Fruit fly (Drosophila melanogaster) whole organism, larva: Measurements from ENCODE around the gene tsg.

ENCODE experiments used
- noc ChIP-seq: fragments of 200-800 bp; sonication (Bioruptor generic); optimal IDR thresholded peaks from 3 replicates; lab custom pipeline; 2019; ENCODE audit warnings: missing biosample characterization, mild to moderate bottlenecking, missing genetic modification characterization, moderate library complexity

Gene tsg

dm6 chrX:12007593-12007992 is 18.8 kb upstream of the tsg start:
- TF ChIP-seq noc (tag; lab: Kevin White, UChicago) = no peak

dm6 chrX:12006678-12007441 is 18.1 kb upstream of the tsg start, which contains the start of gene CG1806:
Gene CG1806 (plus strand): TSS chrX:12007176.
- no peak for TF ChIP-seq noc (tag; lab: Kevin White, UChicago)

dm6 chrX:12004395-12004768 is 15.6 kb upstream of the tsg start:
- TF ChIP-seq noc (tag; lab: Kevin White, UChicago) = peak; percentile 12

- TF ChIP-seq noc (tag; lab: Kevin White, UChicago) = peak; percentile 42
Measured at dm6 chrX:12003437-12004394, 15.0 kb upstream of the tsg start, which contains the start of gene fw. Gene fw (minus strand): TSS chrX:12003914.

dm6 chrX:12001005-12001404 is 12.3 kb upstream of the tsg start:
- no peak for TF ChIP-seq noc (tag; lab: Kevin White, UChicago)

dm6 chrX:11999974-12000618 is 11.3 kb upstream of the tsg start:
- no peak for TF ChIP-seq noc (tag; lab: Kevin White, UChicago)

- TF ChIP-seq noc (tag; lab: Kevin White, UChicago) = no peak
Measured at dm6 chrX:11993279-11993678, 4.5 kb upstream of the tsg start.

dm6 chrX:11992668-11993067 is 3.9 kb upstream of the tsg start, which contains the start of gene CG18130:
Gene CG18130 (minus strand): TSS chrX:11992768.
- TF ChIP-seq noc (tag; lab: Kevin White, UChicago) = no peak

- TF ChIP-seq noc (tag; lab: Kevin White, UChicago) = no peak
Measured at dm6 chrX:11987664-11988063, 1.1 kb downstream of the tsg start, which contains the start of gene gd. Gene gd (minus strand): TSS chrX:11987764.

- TF ChIP-seq noc (tag; lab: Kevin White, UChicago) = no peak
Measured at dm6 chrX:11984987-11985386, 3.8 kb downstream of the tsg start, which contains the start of gene cac. Gene cac (minus strand): TSS chrX:11985087.

dm6 chrX:11983838-11984237 is 4.9 kb downstream of the tsg start:
- no peak for TF ChIP-seq noc (tag; lab: Kevin White, UChicago)
